Worm (Caenorhabditis elegans) whole organism, L4/young adult: ENCODE results near the gene srx-45.

ENCODE experiments used
- W03F9.2 ChIP-seq: fragments of 150-350 bp; optimal IDR thresholded peaks from 2 replicates; lab custom pipeline; 2014; ENCODE audit warnings: missing biosample characterization, missing genetic modification characterization
- dao-5 ChIP-seq: sonication (generic microtip); optimal IDR thresholded peaks from 2 replicates; lab custom pipeline; 2016; ENCODE audit warnings: missing genotype, missing genetic modification characterization, moderate library complexity, missing compliant biosample characterization
- him-1 ChIP-seq: sonication (generic microtip); optimal IDR thresholded peaks from 2 replicates; lab custom pipeline; 2016; ENCODE audit warnings: missing genotype, missing genetic modification reagents, missing genetic modification characterization, missing compliant biosample characterization

- no peak for TF ChIP-seq him-1
- TF ChIP-seq dao-5, result no peak
- TF ChIP-seq W03F9.2 (tag; lab: Kevin White, UChicago), result no peak
Observed at ce11 chrIII:9327910-9328309, 21.4 kb upstream of the srx-45 start.
